Worm (Caenorhabditis elegans) whole organism, L1 larva: ENCODE data around the gene srg-30.

Experiments
- mdl-1 ChIP-seq, 2 experiments: fragments of 150-350 bp; optimal IDR thresholded peaks; 2 replicates each; lab custom pipeline; 2014 to 2017; ENCODE audit warnings: missing biosample characterization in 2 of 2, missing genetic modification characterization in 2 of 2, inconsistent platforms in 1 of 2
- nhr-11 ChIP-seq: fragments of 150-350 bp; optimal IDR thresholded peaks from 2 replicates; lab custom pipeline; 2014; ENCODE audit warnings: missing biosample characterization, missing genetic modification characterization
- nhr-28 ChIP-seq: fragments of 150-350 bp; optimal IDR thresholded peaks from 2 replicates; lab custom pipeline; 2014; ENCODE audit warnings: missing biosample characterization, missing genetic modification characterization
- rnt-1 ChIP-seq: sonication (generic microtip); optimal IDR thresholded peaks from 2 replicates; lab custom pipeline; 2016; ENCODE audit warnings: mild to moderate bottlenecking, missing genetic modification characterization, moderate library complexity, missing compliant biosample characterization
- snpc-4 ChIP-seq: fragments of 150-350 bp; optimal IDR thresholded peaks from 2 replicates; lab custom pipeline; 2014; ENCODE audit warnings: missing biosample characterization, missing genetic modification characterization
- sptf-1 ChIP-seq: fragments of 150-350 bp; optimal IDR thresholded peaks from 2 replicates; lab custom pipeline; 2014; ENCODE audit warnings: missing biosample characterization, missing genetic modification characterization
- sup-37 ChIP-seq: fragments of 200-800 bp; sonication (Bioruptor generic); optimal IDR thresholded peaks from 2 replicates; lab custom pipeline; 2018; ENCODE audit warnings: mild to moderate bottlenecking, missing genetic modification characterization, missing compliant biosample characterization

ce11 chrV:6732995-6733394 lies 14.9 kb upstream of the srg-30 start, which contains the start of gene grl-8:
- TF ChIP-seq rnt-1 (tag; lab: Kevin White, UChicago), result no peak
- no peak for TF ChIP-seq nhr-28 (tag; lab: Kevin White, UChicago)
- TF ChIP-seq snpc-4 (tag; lab: Kevin White, UChicago), result no peak
- TF ChIP-seq sup-37 (GFP tag; lab: Kevin White, UChicago), result no peak
- TF ChIP-seq nhr-11, result no peak
- TF ChIP-seq sptf-1 (tag; lab: Kevin White, UChicago), result no peak
- no peak for TF ChIP-seq mdl-1 (tag; optimal IDR thresholded peaks at IDR 0.05; lab: Kevin White, UChicago)
